Worm (Caenorhabditis elegans): ENCODE data around the gene clec-162.

The clec-162 gene

ce11 chrIII:9745333-9745897, 20.4 kb upstream of the clec-162 start:
- TF ChIP-seq unc-62 (GFP tag; optimal IDR thresholded peaks at IDR 0.05), result no peak

- TF ChIP-seq unc-62 (GFP tag; optimal IDR thresholded peaks at IDR 0.05), result no peak
Measured at ce11 chrIII:9744525-9744924, 19.5 kb upstream of the clec-162 start.

ce11 chrIII:9743239-9743638, 18.2 kb upstream of the clec-162 start, which contains the start of gene T05G5.1:
Gene T05G5.1 (minus strand): TSS chrIII:9743339.
- no peak for TF ChIP-seq unc-62 (GFP tag; optimal IDR thresholded peaks at IDR 0.05)

- no peak for TF ChIP-seq unc-62 (GFP tag; optimal IDR thresholded peaks at IDR 0.05)
Measured at ce11 chrIII:9741985-9742384, 17.0 kb upstream of the clec-162 start.

- TF ChIP-seq unc-62 (GFP tag; optimal IDR thresholded peaks at IDR 0.05), result no peak
Measured at ce11 chrIII:9740663-9741062, 15.6 kb upstream of the clec-162 start.

- no peak for TF ChIP-seq unc-62 (GFP tag; optimal IDR thresholded peaks at IDR 0.05)
Measured at ce11 chrIII:9738954-9739353, 13.9 kb upstream of the clec-162 start, which contains the start of gene hlh-4. Gene hlh-4 (minus strand): TSS chrIII:9739054.

- TF ChIP-seq unc-62 (GFP tag; optimal IDR thresholded peaks at IDR 0.05), result no peak
Measured at ce11 chrIII:9735857-9736256, 10.8 kb upstream of the clec-162 start, which contains the start of gene dao-6. Gene dao-6 (minus strand): TSS chrIII:9736201.

- TF ChIP-seq unc-62 (GFP tag; optimal IDR thresholded peaks at IDR 0.05), result no peak
Measured at ce11 chrIII:9734030-9734429, 9.0 kb upstream of the clec-162 start.

- TF ChIP-seq unc-62 (GFP tag; optimal IDR thresholded peaks at IDR 0.05), result no peak
Measured at ce11 chrIII:9733333-9733732, 8.3 kb upstream of the clec-162 start.

- TF ChIP-seq unc-62 (GFP tag; optimal IDR thresholded peaks at IDR 0.05), result no peak
Measured at ce11 chrIII:9731313-9731912, 6.4 kb upstream of the clec-162 start.

ce11 chrIII:9730407-9730806, 5.4 kb upstream of the clec-162 start:
- no peak for TF ChIP-seq unc-62 (GFP tag; optimal IDR thresholded peaks at IDR 0.05)

- no peak for TF ChIP-seq unc-62 (GFP tag; optimal IDR thresholded peaks at IDR 0.05)
Measured at ce11 chrIII:9727439-9727838, 2.4 kb upstream of the clec-162 start, which contains the start of gene C07A9.12. Gene C07A9.12 (minus strand): TSS chrIII:9727539.

- no peak for TF ChIP-seq unc-62 (GFP tag; optimal IDR thresholded peaks at IDR 0.05)
Measured at ce11 chrIII:9721991-9722390, 3.0 kb downstream of the clec-162 start.

- TF ChIP-seq unc-62 (GFP tag; optimal IDR thresholded peaks at IDR 0.05), result no peak
Measured at ce11 chrIII:9720191-9720590, 4.8 kb downstream of the clec-162 start, which contains the start of gene ncx-7. Gene ncx-7 (minus strand): TSS chrIII:9720291.

ce11 chrIII:9717243-9717642, 7.8 kb downstream of the clec-162 start:
- TF ChIP-seq unc-62 (GFP tag; optimal IDR thresholded peaks at IDR 0.05), result no peak

ce11 chrIII:9714731-9715130, 10.3 kb downstream of the clec-162 start:
- no peak for TF ChIP-seq unc-62 (GFP tag; optimal IDR thresholded peaks at IDR 0.05)

ce11 chrIII:9713862-9714261, 11.2 kb downstream of the clec-162 start, which contains the start of gene ncx-6:
Gene ncx-6 (minus strand): TSS chrIII:9713949.
- no peak for TF ChIP-seq unc-62 (GFP tag; optimal IDR thresholded peaks at IDR 0.05)

Data from whole organism, dauer.